Worm (Caenorhabditis elegans): ENCODE data around the gene cct-5.

The cct-5 gene

ce11 chrIII:4508064-4508905 lies at the start of gene cct-5, which contains the start of gene F25F2.1:
Gene cct-5, minus strand, starts transcription at chrIII:4508114.
Gene F25F2.1, plus strand, starts transcription at chrIII:4508855.
- TF ChIP-seq unc-62 (GFP tag; optimal IDR thresholded peaks at IDR 0.05): no peak

ce11 chrIII:4555345-4555744 lies 47.4 kb upstream of the cct-5 start:
- no peak for TF ChIP-seq unc-62 (GFP tag; optimal IDR thresholded peaks at IDR 0.05)

ce11 chrIII:4553316-4553715 lies 45.4 kb upstream of the cct-5 start, which contains the start of gene imph-1:
Gene imph-1, plus strand, starts transcription at chrIII:4553616.
- no peak for TF ChIP-seq unc-62 (GFP tag; optimal IDR thresholded peaks at IDR 0.05)

ce11 chrIII:4552872-4553271 lies 45.0 kb upstream of the cct-5 start:
- TF ChIP-seq unc-62 (GFP tag; optimal IDR thresholded peaks at IDR 0.05): no peak

- no peak for TF ChIP-seq unc-62 (GFP tag; optimal IDR thresholded peaks at IDR 0.05)
Observed at ce11 chrIII:4551963-4552362, 44.0 kb upstream of the cct-5 start.

- no peak for TF ChIP-seq unc-62 (GFP tag; optimal IDR thresholded peaks at IDR 0.05)
Observed at ce11 chrIII:4548739-4549138, 40.8 kb upstream of the cct-5 start, which contains the start of gene M88.4. Gene M88.4, plus strand, starts transcription at chrIII:4549039.

ce11 chrIII:4544959-4545358 lies 37.0 kb upstream of the cct-5 start, which contains the start of gene M88.3:
Gene M88.3, minus strand, starts transcription at chrIII:4545059.
- no peak for TF ChIP-seq unc-62 (GFP tag; optimal IDR thresholded peaks at IDR 0.05)

ce11 chrIII:4542362-4542931 lies 34.5 kb upstream of the cct-5 start, which contains the start of the genes mrps-34 and cisd-3.1:
Gene mrps-34, minus strand, starts transcription at chrIII:4542452.
Gene cisd-3.1, plus strand, starts transcription at chrIII:4542881.
- TF ChIP-seq unc-62 (GFP tag; optimal IDR thresholded peaks at IDR 0.05): no peak

ce11 chrIII:4540604-4541003 lies 32.7 kb upstream of the cct-5 start, which contains the start of gene ugt-62:
Gene ugt-62, minus strand, starts transcription at chrIII:4540623.
- TF ChIP-seq unc-62 (GFP tag; optimal IDR thresholded peaks at IDR 0.05): no peak

ce11 chrIII:4530968-4531367 lies 23.1 kb upstream of the cct-5 start:
- TF ChIP-seq unc-62 (GFP tag; optimal IDR thresholded peaks at IDR 0.05): no peak

ce11 chrIII:4525998-4526397 lies 18.1 kb upstream of the cct-5 start:
- no peak for TF ChIP-seq unc-62 (GFP tag; optimal IDR thresholded peaks at IDR 0.05)

ce11 chrIII:4524071-4524470 lies 16.2 kb upstream of the cct-5 start:
- TF ChIP-seq unc-62 (GFP tag; optimal IDR thresholded peaks at IDR 0.05): no peak

ce11 chrIII:4523411-4523810 lies 15.5 kb upstream of the cct-5 start:
- no peak for TF ChIP-seq unc-62 (GFP tag; optimal IDR thresholded peaks at IDR 0.05)

- no peak for TF ChIP-seq unc-62 (GFP tag; optimal IDR thresholded peaks at IDR 0.05)
Observed at ce11 chrIII:4520057-4520456, 12.1 kb upstream of the cct-5 start, which contains the start of gene cdh-4. Gene cdh-4, plus strand, starts transcription at chrIII:4520357.

ce11 chrIII:4519410-4519809 lies 11.5 kb upstream of the cct-5 start:
- no peak for TF ChIP-seq unc-62 (GFP tag; optimal IDR thresholded peaks at IDR 0.05)

ce11 chrIII:4517781-4518180 lies 9.9 kb upstream of the cct-5 start:
- no peak for TF ChIP-seq unc-62 (GFP tag; optimal IDR thresholded peaks at IDR 0.05)

ce11 chrIII:4515173-4515572 lies 7.3 kb upstream of the cct-5 start:
- TF ChIP-seq unc-62 (GFP tag; optimal IDR thresholded peaks at IDR 0.05): no peak

Data from whole organism, dauer.